Worm (Caenorhabditis elegans): ENCODE results near the gene Y53G8AR.5.

DNA sequence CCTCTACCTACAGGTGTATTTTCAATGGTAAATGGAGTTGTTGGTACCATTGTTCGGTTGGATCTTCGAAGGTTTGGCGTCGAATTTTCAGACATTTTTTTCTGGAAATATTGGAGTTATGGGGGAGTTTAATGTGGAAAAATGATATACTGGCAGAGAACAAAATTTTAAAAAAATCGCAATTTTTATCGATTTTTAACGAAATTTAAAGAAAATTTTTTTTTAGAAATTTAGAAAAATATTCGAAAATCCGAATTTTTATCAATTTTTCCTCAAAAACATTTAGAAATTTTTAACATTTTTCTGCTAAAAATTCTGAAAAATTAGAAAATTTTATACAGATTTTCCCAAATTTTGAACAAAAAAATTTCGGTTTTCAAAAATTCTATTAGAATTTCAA lies 18.6 kb upstream of the Y53G8AR.5 start, which contains the start of gene Y53G8AM.8:
- no peak for TF ChIP-seq nhr-11 (tag; optimal IDR thresholded peaks at IDR 0.05)
- TF ChIP-seq tbx-2 (tag; optimal IDR thresholded peaks at IDR 0.05): no peak

All from whole organism, late embryonic.